Fruit fly (Drosophila melanogaster): Measurements from ENCODE around the gene CG45081.

dm6 chr3L:19260278-19260803 lies 5.5 kb upstream of the CG45081 start, which contains the start of gene nes:
- no peak for TF ChIP-seq Myc (optimal IDR thresholded peaks at IDR 0.05)
- TF ChIP-seq Sin3A (optimal IDR thresholded peaks at IDR 0.05): no peak

All from Kc167 (cell line).